Fruit fly (Drosophila melanogaster): ENCODE data around the gene CG5421.

CG5421 gene

DNA sequence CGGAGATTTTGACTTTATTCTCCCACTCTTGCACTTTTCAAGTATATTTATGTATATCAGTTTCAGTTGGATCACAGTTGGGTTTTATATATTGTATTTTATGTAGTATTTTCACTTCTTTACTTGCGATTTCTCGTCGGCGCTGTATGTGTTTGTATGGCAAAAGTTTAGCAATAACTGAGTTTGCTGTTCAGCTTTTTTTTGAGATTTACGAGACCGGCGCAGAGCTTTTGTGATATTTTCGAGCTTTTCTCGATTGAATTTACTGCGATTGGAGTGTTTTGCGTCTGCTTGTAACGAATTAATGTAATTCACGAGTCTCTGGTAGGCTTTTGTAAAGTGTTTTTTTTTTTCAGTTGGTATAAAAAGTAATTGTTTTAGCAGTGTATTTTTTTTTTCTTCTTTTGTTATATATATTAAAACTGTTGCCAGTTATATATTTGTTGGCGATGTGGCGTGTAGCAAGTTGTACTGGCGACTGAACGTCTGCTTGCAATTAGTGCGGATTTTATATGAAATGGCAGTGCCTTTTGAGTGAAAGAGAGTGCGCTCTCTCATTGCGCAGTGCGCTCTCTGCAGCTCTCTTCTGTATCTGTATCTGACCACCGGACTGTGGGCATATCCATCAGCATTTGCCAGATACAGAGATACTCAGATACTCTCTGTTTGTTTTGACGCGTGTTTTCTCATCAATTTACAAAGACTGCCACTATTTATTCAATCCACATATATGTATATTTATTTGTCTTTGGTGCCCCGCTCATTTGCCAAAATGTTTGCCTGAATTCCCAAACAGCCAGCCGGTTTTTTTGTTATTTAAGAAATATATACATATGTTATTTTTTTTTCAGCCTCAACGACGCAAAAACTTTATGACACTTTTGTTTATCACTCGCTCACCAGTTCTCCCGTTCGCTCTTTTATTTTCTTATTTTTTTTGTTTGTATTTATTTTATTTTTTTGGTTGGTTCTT is 13.1 kb upstream of the CG5421 start (continued):
- TF ChIP-seq hkb (optimal IDR thresholded peaks at IDR 0.05) (no peak), hkb (GFP tag; IDR thresholded peaks at IDR 0.05) (peak; percentile 73), CG4328 (GFP tag; optimal IDR thresholded peaks at IDR 0.05) (peak; percentile 83), ken (GFP tag; IDR thresholded peaks at IDR 0.05) (no peak), yki (optimal IDR thresholded peaks at IDR 0.05) (peak; percentile 99), wdn (GFP tag; IDR thresholded peaks at IDR 0.05) (no peak), ac (GFP tag; optimal IDR thresholded peaks at IDR 0.05) (peak; percentile 72), Drgx (GFP tag; IDR thresholded peaks at IDR 0.05) (0 out of 2 replicates have a peak, but pooled peaks have one; percentile 47), ab (GFP tag; optimal IDR thresholded peaks at IDR 0.05) (no peak), CG11560 (tag; IDR thresholded peaks at IDR 0.05) (no peak), nom (GFP tag; optimal IDR thresholded peaks at IDR 0.05) (peak; percentile 85), ato (GFP tag; IDR thresholded peaks at IDR 0.05; ENCODE audit: partially characterized antibody) (peak; percentile 39; the same call in 1 of the 2 replicates), Doc3 (GFP tag; IDR thresholded peaks at IDR 0.05; ENCODE audit: partially characterized antibody) (no peak), CG9876 (GFP tag; optimal IDR thresholded peaks at IDR 0.05) (no peak), CG8359 (GFP tag; optimal IDR thresholded peaks at IDR 0.05; ENCODE audit: borderline replicate concordance) (peak; percentile 53), z (GFP tag; IDR thresholded peaks at IDR 0.05) (peak; percentile 96), CG6654 (GFP tag; optimal IDR thresholded peaks at IDR 0.05) (no peak), fd102C (GFP tag; optimal IDR thresholded peaks at IDR 0.05) (peak; percentile 72), Dip3 (GFP tag; optimal IDR thresholded peaks at IDR 0.05) (no peak), CTCF (GFP tag; optimal IDR thresholded peaks at IDR 0.05) (no peak), chn (GFP tag; optimal IDR thresholded peaks at IDR 0.05) (peak; percentile 7), sna (GFP tag; IDR thresholded peaks at IDR 0.05; ENCODE audit: partially characterized antibody) (no peak), slbo (GFP tag; IDR thresholded peaks at IDR 0.05) (0 out of 2 replicates have a peak, but pooled peaks have one; percentile 13), pnt (GFP tag; optimal IDR thresholded peaks at IDR 0.05) (peak; percentile 1), Elba2 (GFP tag; optimal IDR thresholded peaks at IDR 0.05) (no peak), CG12391 (tag; optimal IDR thresholded peaks at IDR 0.05) (peak; percentile 20), Ptx1 (GFP tag; IDR thresholded peaks at IDR 0.05) (no peak), Optix (GFP tag; IDR thresholded peaks at IDR 0.05) (no peak), CG16863 (GFP tag; optimal IDR thresholded peaks at IDR 0.05) (peak; percentile 10), CG6683 (GFP tag; optimal IDR thresholded peaks at IDR 0.05) (peak; percentile 80), fd3F (GFP tag; optimal IDR thresholded peaks at IDR 0.05) (peak; percentile 43), Side (GFP tag; optimal IDR thresholded peaks at IDR 0.05) (peak; percentile 55), Xrp1 (GFP tag; IDR thresholded peaks at IDR 0.05) (peak; percentile 63), Bdp1 (GFP tag; optimal IDR thresholded peaks at IDR 0.05) (peak; percentile 14), Fer2 (tag; optimal IDR thresholded peaks at IDR 0.05) (peak; percentile 51), CG11504 (tag; optimal IDR thresholded peaks at IDR 0.05) (peak; percentile 46), CG3163 (GFP tag; optimal IDR thresholded peaks at IDR 0.05) (peak; percentile 75), seq (GFP tag; IDR thresholded peaks at IDR 0.05) (peak; percentile 71; the same call in 1 of the 2 replicates), H15 (GFP tag; IDR thresholded peaks at IDR 0.05) (no peak), tin (GFP tag; optimal IDR thresholded peaks at IDR 0.05) (no peak), ewg (GFP tag; optimal IDR thresholded peaks at IDR 0.05) (peak; percentile 86), klu (GFP tag; IDR thresholded peaks at IDR 0.05) (no peak), CG13123 (GFP tag; optimal IDR thresholded peaks at IDR 0.05) (peak; percentile 31), CG8924 (tag; optimal IDR thresholded peaks at IDR 0.05) (peak; percentile 81), CG1603 (tag; optimal IDR thresholded peaks at IDR 0.05) (peak; percentile 26), CG12236 (GFP tag; optimal IDR thresholded peaks at IDR 0.05) (no peak), CG9609 (GFP tag; optimal IDR thresholded peaks at IDR 0.05) (no peak), CG32772 (GFP tag; IDR thresholded peaks at IDR 0.05) (no peak), sug (tag; optimal IDR thresholded peaks at IDR 0.05) (peak; percentile 75), CG31224 (GFP tag; IDR thresholded peaks at IDR 0.05) (no peak; the same call in 1 of the 2 replicates)

Data from whole organism, embryonic.